Fruit fly (Drosophila melanogaster) whole organism, wandering third instar larva: ENCODE data around the gene Nf-YA.

Experiments
- GATAd ChIP-seq: sonication (Bioruptor generic); optimal IDR thresholded peaks from 2 replicates; lab custom pipeline; 2016; ENCODE audit warnings: missing biosample characterization, missing genetic modification characterization
- Rel ChIP-seq, 2 experiments: fragments of 200-800 bp; sonication (Bioruptor generic) in 1 of 2; optimal IDR thresholded peaks; 2 replicates in 1 of 2; 3 replicates in 1 of 2; lab custom pipeline; 2016 to 2019; ENCODE audit warnings: mild to moderate bottlenecking in 2 of 2, missing biosample characterization in 2 of 2, missing genetic modification characterization in 2 of 2, moderate library complexity in 1 of 2
- rgr ChIP-seq: fragments of 200-800 bp; sonication (Bioruptor generic); optimal IDR thresholded peaks from 3 replicates; lab custom pipeline; 2016; ENCODE audit warnings: missing biosample characterization, mild to moderate bottlenecking, missing genetic modification characterization

Gene Nf-YA

dm6 chr3L:9396038-9396437, 46.0 kb downstream of the Nf-YA start:
- no peak for TF ChIP-seq Rel (GFP tag; optimal IDR thresholded peaks at IDR 0.05; lab: Kevin White, UChicago)
- TF ChIP-seq Rel (tag; optimal IDR thresholded peaks at IDR 0.05; lab: Kevin White, UChicago) = peak; percentile 98
- no peak for TF ChIP-seq rgr (GFP tag; lab: Kevin White, UChicago)

dm6 chr3L:9391340-9391980, 50.6 kb downstream of the Nf-YA start:
- TF ChIP-seq Rel (GFP tag; optimal IDR thresholded peaks at IDR 0.05; lab: Kevin White, UChicago) = no peak
- peak; percentile 87 for TF ChIP-seq Rel (tag; optimal IDR thresholded peaks at IDR 0.05; lab: Kevin White, UChicago)
- no peak for TF ChIP-seq GATAd (GFP tag; lab: Kevin White, UChicago)
